Worm (Caenorhabditis elegans): ENCODE measurements around the gene grsp-3.

The grsp-3 gene

DNA sequence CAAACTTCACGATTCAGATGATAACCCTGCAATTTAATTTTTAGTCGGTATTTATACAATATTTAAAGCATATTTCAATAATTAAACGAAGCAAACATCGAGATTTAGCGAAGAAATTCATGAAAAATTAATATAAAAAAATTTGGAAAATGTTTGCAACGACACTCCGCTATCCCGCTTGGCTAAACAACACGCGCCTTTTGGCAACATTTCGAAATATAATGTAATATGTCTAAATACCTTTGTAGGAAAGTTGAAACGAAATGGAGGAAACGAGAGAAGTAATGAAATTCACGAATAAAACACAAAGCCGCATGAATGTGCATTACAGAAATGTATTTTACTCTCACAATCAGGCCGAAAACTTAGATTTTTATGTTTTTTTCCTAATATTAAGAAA lies 34.0 kb upstream of the grsp-3 start, which contains the start of gene rpc-1 (continued):
- TF ChIP-seq alr-1 (tag; optimal IDR thresholded peaks at IDR 0.05; ENCODE audit: borderline replicate concordance): no peak
- no peak for TF ChIP-seq grh-1 (GFP tag; IDR thresholded peaks at IDR 0.05)
- TF ChIP-seq Y116A8C.19 (tag; optimal IDR thresholded peaks at IDR 0.05; ENCODE audit: borderline replicate concordance): no peak
- TF ChIP-seq dsc-1 (tag; optimal IDR thresholded peaks at IDR 0.05): no peak
- TF ChIP-seq ets-5 (GFP tag; IDR thresholded peaks at IDR 0.05): no peak
- TF ChIP-seq tbx-2 (tag; optimal IDR thresholded peaks at IDR 0.05): peak; percentile 22
- peak; percentile 50 to 79 for TF ChIP-seq efl-1 (optimal IDR thresholded peaks at IDR 0.05)
- TF ChIP-seq efl-1 (GFP tag; optimal IDR thresholded peaks at IDR 0.05 in 1 of 2): peak; percentile 74 to 98
- TF ChIP-seq efl-3 (GFP tag; optimal IDR thresholded peaks at IDR 0.05): no peak
- no peak for TF ChIP-seq fkh-8 (tag; optimal IDR thresholded peaks at IDR 0.05)
- no peak for TF ChIP-seq aly-2 (tag; optimal IDR thresholded peaks at IDR 0.05)

DNA sequence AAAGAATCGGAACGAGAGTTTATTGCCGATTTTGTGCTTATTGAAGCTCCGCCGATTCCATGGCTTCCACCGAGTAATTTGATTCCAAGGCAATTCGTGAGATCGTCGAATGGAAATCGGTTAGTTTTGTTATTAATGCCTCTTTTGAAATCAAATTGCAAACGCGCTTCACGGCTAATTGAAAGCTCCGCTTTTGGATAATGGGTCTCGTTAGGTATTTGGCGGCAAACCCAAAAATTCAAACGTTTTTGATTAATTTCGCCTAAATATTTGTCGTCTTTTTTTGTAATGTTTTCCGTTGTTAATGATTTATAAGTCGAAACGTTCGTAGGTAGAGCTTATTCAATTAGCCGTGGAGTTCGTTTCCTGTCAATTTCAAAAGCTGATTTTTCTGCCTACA lies 27.9 kb upstream of the grsp-3 start:
- TF ChIP-seq efl-1 (optimal IDR thresholded peaks at IDR 0.05): peak in 1 of 2 experiments; percentile 92
- TF ChIP-seq efl-1 (GFP tag; optimal IDR thresholded peaks at IDR 0.05 in 1 of 2): no peak
- no peak for TF ChIP-seq grh-1 (GFP tag; IDR thresholded peaks at IDR 0.05)

DNA sequence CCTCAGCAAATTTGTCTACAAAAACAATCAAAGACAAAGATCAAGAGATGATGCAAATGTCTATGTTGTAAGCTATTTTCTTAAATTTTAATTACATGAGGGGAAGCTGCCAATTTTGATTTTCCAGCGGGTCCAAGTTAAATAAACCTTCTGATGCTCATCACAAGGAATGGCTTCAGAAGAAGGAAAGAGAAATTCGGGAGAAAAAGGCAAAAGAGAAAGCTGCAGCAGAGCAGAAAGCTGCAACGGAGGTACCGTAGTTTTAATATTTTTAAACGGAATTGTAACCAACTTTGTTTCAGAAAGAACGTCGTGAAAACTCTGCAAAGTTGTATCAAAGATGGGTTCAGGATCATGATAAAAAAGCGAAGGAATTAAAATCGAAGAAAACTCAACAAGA lies 26.4 kb upstream of the grsp-3 start:
- TF ChIP-seq fkh-4 (tag; optimal IDR thresholded peaks at IDR 0.05; ENCODE audit: borderline replicate concordance) (no peak), grh-1 (GFP tag; IDR thresholded peaks at IDR 0.05) (no peak), ceh-63 (GFP tag; optimal IDR thresholded peaks at IDR 0.05) (no peak), ama-1 (optimal IDR thresholded peaks at IDR 0.05) (no peak), dsc-1 (tag; optimal IDR thresholded peaks at IDR 0.05) (no peak), lir-3 (tag; optimal IDR thresholded peaks at IDR 0.05; ENCODE audit: poor library complexity) (no peak), mef-2 (tag; optimal IDR thresholded peaks at IDR 0.05) (no peak), ztf-4 (tag; optimal IDR thresholded peaks at IDR 0.05) (no peak), sox-4 (tag; optimal IDR thresholded peaks at IDR 0.05) (no peak), jun-1 (tag; optimal IDR thresholded peaks at IDR 0.05) (no peak), C34B4.2 (tag; optimal IDR thresholded peaks at IDR 0.05) (no peak), ztf-11 (tag; optimal IDR thresholded peaks at IDR 0.05) (no peak), blmp-1 (tag; optimal IDR thresholded peaks at IDR 0.05) (no peak), aha-1 (tag; optimal IDR thresholded peaks at IDR 0.05) (no peak), hlh-17 (GFP tag; optimal IDR thresholded peaks at IDR 0.05; ENCODE audit: borderline replicate concordance) (no peak), ceh-82 (tag; optimal IDR thresholded peaks at IDR 0.05) (no peak), nhr-11 (tag; optimal IDR thresholded peaks at IDR 0.05) (no peak)

DNA sequence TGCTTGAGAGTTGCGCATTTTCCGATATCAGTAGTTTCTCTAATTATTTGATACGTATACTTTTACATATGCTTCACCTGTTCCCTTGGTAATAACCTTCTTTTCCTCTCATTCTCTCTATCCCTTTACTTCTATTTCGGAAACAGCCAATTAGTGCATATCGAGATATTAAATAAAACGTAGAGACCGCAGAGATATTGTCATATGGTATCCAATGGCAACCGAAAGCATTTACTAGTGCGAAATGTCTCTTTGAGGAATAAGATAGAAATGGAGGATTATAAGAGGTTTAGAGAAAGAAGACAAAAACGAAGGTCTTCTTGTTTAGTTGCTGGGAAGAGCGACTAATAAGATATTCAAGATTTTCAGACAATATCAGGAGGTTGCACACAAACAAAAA lies 24.6 kb upstream of the grsp-3 start, which contains the start of gene maph-9:
Gene maph-9 (plus strand): TSS at position 273 of the 400 bp plus-strand sequence.
- TF ChIP-seq ceh-90 (tag; optimal IDR thresholded peaks at IDR 0.05) (no peak), F16B12.6 (tag; optimal IDR thresholded peaks at IDR 0.05) (no peak), ces-1 (GFP tag; optimal IDR thresholded peaks at IDR 0.05) (no peak), nhr-47 (tag; optimal IDR thresholded peaks at IDR 0.05) (peak; percentile 39), fkh-4 (tag; optimal IDR thresholded peaks at IDR 0.05; ENCODE audit: borderline replicate concordance) (no peak), fos-1 (tag; optimal IDR thresholded peaks at IDR 0.05) (no peak), lin-13 (GFP tag; optimal IDR thresholded peaks at IDR 0.05) (no peak), vab-15 (tag; optimal IDR thresholded peaks at IDR 0.05) (no peak), nhr-77 (tag; optimal IDR thresholded peaks at IDR 0.05) (no peak), fkh-8 (tag; optimal IDR thresholded peaks at IDR 0.05) (peak; percentile 95), dsc-1 (tag; optimal IDR thresholded peaks at IDR 0.05) (peak; percentile 50), lsy-2 (tag; optimal IDR thresholded peaks at IDR 0.05) (peak in 1 of 2 experiments; percentile 39), fkh-10 (GFP tag; optimal IDR thresholded peaks at IDR 0.05) (no peak), nhr-84 (tag; optimal IDR thresholded peaks at IDR 0.05) (no peak), hpl-2 (GFP tag; optimal IDR thresholded peaks at IDR 0.05) (no peak), nhr-71 (tag; optimal IDR thresholded peaks at IDR 0.05) (peak; percentile 49), nhr-85 (tag) (no peak), efl-1 (optimal IDR thresholded peaks at IDR 0.05) (no peak), efl-1 (GFP tag; optimal IDR thresholded peaks at IDR 0.05 in 1 of 2) (peak in 1 of 2 experiments; percentile 64), blmp-1 (tag; optimal IDR thresholded peaks at IDR 0.05) (no peak), C34B4.2 (tag; optimal IDR thresholded peaks at IDR 0.05) (no peak), hlh-17 (GFP tag; optimal IDR thresholded peaks at IDR 0.05; ENCODE audit: borderline replicate concordance) (no peak), elt-3 (tag; optimal IDR thresholded peaks at IDR 0.05) (no peak), hlh-4 (tag; optimal IDR thresholded peaks at IDR 0.05) (no peak), swsn-7 (tag; optimal IDR thresholded peaks at IDR 0.05) (no peak), snu-23 (GFP tag; optimal IDR thresholded peaks at IDR 0.05) (no peak), nhr-76 (tag; optimal IDR thresholded peaks at IDR 0.05) (no peak), sptf-1 (tag; optimal IDR thresholded peaks at IDR 0.05) (no peak), lin-15B (tag; optimal IDR thresholded peaks at IDR 0.05) (no peak), efl-3 (GFP tag; optimal IDR thresholded peaks at IDR 0.05) (no peak)

Measured in whole organism, L1 larva.